Worm (Caenorhabditis elegans) whole organism, L2 larva: ENCODE results near the gene T19C4.1.

Experiments used
- aly-2 ChIP-seq: fragments of 150-350 bp; optimal IDR thresholded peaks from 2 replicates; lab custom pipeline; 2014; ENCODE audit warnings: missing biosample characterization, missing genetic modification characterization
- dmd-4 ChIP-seq: sonication (generic microtip); optimal IDR thresholded peaks from 2 replicates; lab custom pipeline; 2017; ENCODE audit warnings: missing biosample characterization, missing genetic modification characterization
- elt-3 ChIP-seq: sonication (generic microtip); optimal IDR thresholded peaks from 2 replicates; lab custom pipeline; 2017; ENCODE audit warnings: missing biosample characterization, missing genetic modification characterization
- fos-1 ChIP-seq: fragments of 150-350 bp; optimal IDR thresholded peaks from 2 replicates; lab custom pipeline; 2014; ENCODE audit warnings: missing biosample characterization, missing genetic modification characterization
- lsy-2 ChIP-seq, 2 experiments: fragments of 150-350 bp in 1 of 2; sonication (generic microtip) in 1 of 2; optimal IDR thresholded peaks; 2 replicates each; lab custom pipeline; 2014 to 2017; ENCODE audit warnings: missing biosample characterization in 2 of 2, missing genetic modification characterization in 2 of 2
- mab-5 ChIP-seq: fragments of 150-350 bp; optimal IDR thresholded peaks from 2 replicates; lab custom pipeline; 2014; ENCODE audit warnings: missing biosample characterization, missing genetic modification characterization
- ztf-4 ChIP-seq: fragments of 150-350 bp; optimal IDR thresholded peaks from 2 replicates; lab custom pipeline; 2014; ENCODE audit warnings: missing biosample characterization, missing genetic modification characterization

DNA sequence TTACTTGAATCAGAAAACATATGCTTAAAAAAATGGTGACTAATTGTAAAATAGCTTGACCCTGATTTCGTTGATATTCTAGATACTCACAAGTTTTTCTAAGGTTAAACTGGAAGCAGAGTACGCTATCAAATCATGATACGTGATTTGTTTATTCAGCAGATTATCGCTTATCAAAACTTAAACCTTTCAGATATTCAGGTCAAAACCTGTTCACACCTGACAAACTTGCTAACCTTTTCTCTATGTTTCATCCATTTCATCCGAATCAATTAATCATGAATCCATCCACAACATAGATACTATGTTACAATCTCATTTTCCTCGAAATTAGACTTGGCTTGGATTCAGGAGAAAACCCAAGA lies 1.7 kb upstream of the T19C4.1 start:
- TF ChIP-seq ztf-4 (tag; lab: Kevin White, UChicago) = no peak
- TF ChIP-seq dmd-4 (tag; lab: Kevin White, UChicago) = no peak
- TF ChIP-seq elt-3 (tag; lab: Kevin White, UChicago) = no peak
- no peak for TF ChIP-seq aly-2 (tag; lab: Kevin White, UChicago)
- TF ChIP-seq lsy-2 (tag; optimal IDR thresholded peaks at IDR 0.05; lab: Kevin White, UChicago) = no peak
- TF ChIP-seq mab-5 (tag; lab: Kevin White, UChicago) = no peak
- no peak for TF ChIP-seq fos-1
